Worm (Caenorhabditis elegans) whole organism, L2 larva: ENCODE data around the gene F42G2.2.
A peak's percentile ranks its signal among the peaks of the same experiment; 100 is the strongest.

Experiments used
- C34F6.9 ChIP-seq: fragments of 150-350 bp; optimal IDR thresholded peaks from 2 replicates; lab custom pipeline; 2014; ENCODE audit warnings: missing biosample characterization, missing genetic modification characterization
- R02D3.7 ChIP-seq: fragments of 150-350 bp; optimal IDR thresholded peaks from 2 replicates; lab custom pipeline; 2014; ENCODE audit warnings: missing biosample characterization, missing genetic modification characterization
- Y55F3AM.14 ChIP-seq: fragments of 200-800 bp; sonication (Bioruptor generic); optimal IDR thresholded peaks from 2 replicates; lab custom pipeline; 2018; ENCODE audit warnings: mild to moderate bottlenecking, missing genetic modification characterization, missing compliant biosample characterization
- ZK546.5 ChIP-seq: sonication (generic microtip); optimal IDR thresholded peaks from 2 replicates; lab custom pipeline; 2017; ENCODE audit warnings: missing biosample characterization, missing genetic modification characterization
- alr-1 ChIP-seq: fragments of 150-350 bp; optimal IDR thresholded peaks from 2 replicates; lab custom pipeline; 2014; ENCODE audit warnings: missing biosample characterization, missing genetic modification characterization
- aly-2 ChIP-seq: fragments of 150-350 bp; optimal IDR thresholded peaks from 2 replicates; lab custom pipeline; 2014; ENCODE audit warnings: missing biosample characterization, missing genetic modification characterization
- blmp-1 ChIP-seq: sonication (generic microtip); optimal IDR thresholded peaks from 2 replicates; lab custom pipeline; 2017; ENCODE audit warnings: missing genetic modification characterization, mild to moderate bottlenecking, missing compliant biosample characterization, antibody characterized with exemption, moderate library complexity; ENCODE audit not compliant: insufficient read depth
- ceh-16 ChIP-seq: fragments of 150-350 bp; optimal IDR thresholded peaks from 2 replicates; lab custom pipeline; 2014; ENCODE audit warnings: missing biosample characterization, missing genetic modification characterization
- ceh-82 ChIP-seq: fragments of 150-350 bp; optimal IDR thresholded peaks from 2 replicates; lab custom pipeline; 2014; ENCODE audit warnings: missing biosample characterization, missing genetic modification characterization
- crh-2 ChIP-seq: sonication (generic microtip); optimal IDR thresholded peaks from 2 replicates; lab custom pipeline; 2017; ENCODE audit warnings: missing biosample characterization, missing genetic modification characterization
- dmd-4 ChIP-seq: sonication (generic microtip); optimal IDR thresholded peaks from 2 replicates; lab custom pipeline; 2017; ENCODE audit warnings: missing biosample characterization, missing genetic modification characterization
- egl-27 ChIP-seq: sonication (generic microtip); optimal IDR thresholded peaks from 3 replicates; lab custom pipeline; 2017; ENCODE audit warnings: missing biosample characterization, missing genetic modification reagents, missing genetic modification characterization
- elt-1 ChIP-seq: fragments of 150-350 bp; optimal IDR thresholded peaks from 2 replicates; lab custom pipeline; 2014; ENCODE audit warnings: missing biosample characterization, missing genetic modification characterization
- elt-3 ChIP-seq: sonication (generic microtip); optimal IDR thresholded peaks from 2 replicates; lab custom pipeline; 2017; ENCODE audit warnings: missing biosample characterization, missing genetic modification characterization
- fos-1 ChIP-seq: fragments of 150-350 bp; optimal IDR thresholded peaks from 2 replicates; lab custom pipeline; 2014; ENCODE audit warnings: missing biosample characterization, missing genetic modification characterization
- lin-13 ChIP-seq: fragments of 150-350 bp; optimal IDR thresholded peaks from 2 replicates; lab custom pipeline; 2014; ENCODE audit warnings: missing biosample characterization, missing genetic modification reagents, missing genetic modification characterization
- lin-39 ChIP-seq: fragments of 150-350 bp; optimal IDR thresholded peaks from 2 replicates; lab custom pipeline; 2014; ENCODE audit warnings: missing biosample characterization, missing genetic modification reagents, missing genetic modification characterization
- lsy-2 ChIP-seq, 2 experiments: fragments of 150-350 bp in 1 of 2; sonication (generic microtip) in 1 of 2; optimal IDR thresholded peaks; 2 replicates each; lab custom pipeline; 2014 to 2017; ENCODE audit warnings: missing biosample characterization in 2 of 2, missing genetic modification characterization in 2 of 2
- mab-5 ChIP-seq: fragments of 150-350 bp; optimal IDR thresholded peaks from 2 replicates; lab custom pipeline; 2014; ENCODE audit warnings: missing biosample characterization, missing genetic modification characterization
- mbf-1 ChIP-seq: sonication (generic microtip); optimal IDR thresholded peaks from 2 replicates; lab custom pipeline; 2017; ENCODE audit warnings: missing biosample characterization, missing genetic modification characterization
- mdl-1 ChIP-seq, 2 experiments: fragments of 150-350 bp in 1 of 2; sonication (generic microtip) in 1 of 2; optimal IDR thresholded peaks; 2 replicates each; lab custom pipeline; 2017; ENCODE audit warnings: missing biosample characterization in 2 of 2, missing genetic modification characterization in 2 of 2
- nhr-10 ChIP-seq: sonication (generic microtip); optimal IDR thresholded peaks from 2 replicates; lab custom pipeline; 2017; ENCODE audit warnings: missing biosample characterization, missing genetic modification characterization
- nhr-11 ChIP-seq: fragments of 150-350 bp; optimal IDR thresholded peaks from 2 replicates; lab custom pipeline; 2014; ENCODE audit warnings: missing biosample characterization, missing genetic modification characterization
- nhr-129 ChIP-seq: fragments of 150-350 bp; optimal IDR thresholded peaks from 2 replicates; lab custom pipeline; 2014; ENCODE audit warnings: missing biosample characterization, missing genetic modification characterization
- nhr-21 ChIP-seq: fragments of 150-350 bp; optimal IDR thresholded peaks from 2 replicates; lab custom pipeline; 2014; ENCODE audit warnings: missing biosample characterization, missing genetic modification characterization
- nhr-23 ChIP-seq: fragments of 150-350 bp; optimal IDR thresholded peaks from 2 replicates; lab custom pipeline; 2014; ENCODE audit warnings: missing biosample characterization, missing genetic modification reagents, missing genetic modification characterization
- nhr-237 ChIP-seq: fragments of 150-350 bp; optimal IDR thresholded peaks from 2 replicates; lab custom pipeline; 2014; ENCODE audit warnings: missing biosample characterization, missing genetic modification characterization
- nhr-25 ChIP-seq: fragments of 150-350 bp; sonication (generic microtip); optimal IDR thresholded peaks from 3 replicates; lab custom pipeline; 2014; ENCODE audit warnings: missing biosample characterization, missing genetic modification characterization
- nhr-6 ChIP-seq: fragments of 150-350 bp; optimal IDR thresholded peaks from 2 replicates; lab custom pipeline; 2014; ENCODE audit warnings: missing biosample characterization, missing genetic modification characterization
- nhr-77 ChIP-seq: fragments of 150-350 bp; optimal IDR thresholded peaks from 2 replicates; lab custom pipeline; 2014; ENCODE audit warnings: missing biosample characterization, missing genetic modification characterization
- skn-1 ChIP-seq: sonication (generic microtip); optimal IDR thresholded peaks from 2 replicates; lab custom pipeline; 2017; ENCODE audit warnings: missing biosample characterization, missing genetic modification characterization
- sma-3 ChIP-seq: sonication (generic microtip); optimal IDR thresholded peaks from 2 replicates; lab custom pipeline; 2016; ENCODE audit warnings: missing genetic modification reagents, missing genetic modification characterization, missing compliant biosample characterization
- sma-9 ChIP-seq, 2 experiments: fragments of 150-350 bp in 1 of 2; sonication (generic microtip) in 1 of 2; optimal IDR thresholded peaks; 2 replicates each; lab custom pipeline; 2014 to 2016; ENCODE audit warnings: missing genetic modification characterization in 2 of 2, mild to moderate bottlenecking in 1 of 2, missing biosample characterization in 1 of 2, missing compliant biosample characterization in 1 of 2, missing genetic modification reagents in 1 of 2, moderate library complexity in 1 of 2
- unc-39 ChIP-seq: fragments of 150-350 bp; optimal IDR thresholded peaks from 2 replicates; lab custom pipeline; 2014; ENCODE audit warnings: missing biosample characterization, missing genetic modification characterization
- unc-62 ChIP-seq: fragments of 150-350 bp; optimal IDR thresholded peaks from 2 replicates; lab custom pipeline; 2014; ENCODE audit warnings: missing biosample characterization, missing genetic modification reagents, missing genetic modification characterization
- zag-1 ChIP-seq: fragments of 150-350 bp; optimal IDR thresholded peaks from 2 replicates; lab custom pipeline; 2014; ENCODE audit warnings: missing biosample characterization, missing genetic modification characterization
- ztf-4 ChIP-seq: fragments of 150-350 bp; optimal IDR thresholded peaks from 2 replicates; lab custom pipeline; 2014; ENCODE audit warnings: missing biosample characterization, missing genetic modification characterization

The F42G2.2 gene

ce11 chrII:2393821-2394220, 28.2 kb upstream of the F42G2.2 start, which contains the start of gene F16G10.11:
F16G10.11 (minus strand) TSS chrII:2393921.
- TF ChIP-seq sma-9 (GFP tag; optimal IDR thresholded peaks at IDR 0.05; lab: Kevin White, UChicago) (no peak), sma-9 (tag; optimal IDR thresholded peaks at IDR 0.05; lab: Kevin White, UChicago) (no peak), mbf-1 (tag; lab: Kevin White, UChicago) (no peak), dmd-4 (no peak), R02D3.7 (no peak), nhr-23 (tag; lab: Kevin White, UChicago) (no peak), nhr-25 (tag; lab: Kevin White, UChicago) (no peak)

DNA sequence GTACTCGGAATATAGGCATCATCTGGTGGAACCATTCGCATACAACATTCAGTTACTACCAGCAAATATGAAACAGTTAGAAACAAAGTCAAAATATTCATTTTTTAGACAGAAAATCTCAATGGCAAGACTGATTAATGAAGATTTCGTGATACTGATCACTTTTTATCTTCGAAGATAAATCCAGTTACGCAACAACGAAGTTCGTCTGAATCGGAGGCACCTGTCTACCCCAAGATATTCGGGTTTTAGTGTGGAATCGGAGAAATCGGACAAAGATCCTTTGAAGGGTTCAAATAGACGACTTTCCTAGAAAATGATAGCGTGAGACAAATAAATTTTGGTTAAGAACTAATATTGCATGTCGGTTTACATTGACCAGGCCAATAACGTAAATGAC, 26.1 kb upstream of the F42G2.2 start, which contains the start of gene F16G10.13:
TSS of gene F16G10.13 (minus strand) at position 101 of the 400 bp plus-strand sequence.
- TF ChIP-seq elt-3 = no peak
- no peak for TF ChIP-seq mab-5 (tag; lab: Kevin White, UChicago)
- TF ChIP-seq nhr-23 (tag; lab: Kevin White, UChicago) = no peak
- TF ChIP-seq unc-39 (tag; lab: Kevin White, UChicago) = no peak
- TF ChIP-seq nhr-25 (tag; lab: Kevin White, UChicago) = no peak
- no peak for TF ChIP-seq aly-2 (tag; lab: Kevin White, UChicago)
- TF ChIP-seq C34F6.9 (tag; lab: Kevin White, UChicago) = no peak

ce11 chrII:2398884-2399283, 23.1 kb upstream of the F42G2.2 start, which contains the start of gene F16G10.14:
F16G10.14 (minus strand) TSS chrII:2398984.
- no peak for TF ChIP-seq skn-1 (tag; lab: Kevin White, UChicago)
- no peak for TF ChIP-seq elt-1 (tag; lab: Kevin White, UChicago)
- no peak for TF ChIP-seq ceh-16
- no peak for TF ChIP-seq nhr-25 (tag; lab: Kevin White, UChicago)
- TF ChIP-seq unc-39 (tag; lab: Kevin White, UChicago) = no peak
- no peak for TF ChIP-seq elt-3
- TF ChIP-seq ztf-4 (tag; lab: Kevin White, UChicago) = no peak
- TF ChIP-seq ceh-82 (tag; lab: Kevin White, UChicago) = no peak
- TF ChIP-seq mbf-1 (tag; lab: Kevin White, UChicago) = no peak
- TF ChIP-seq lin-39 (tag; lab: Kevin White, UChicago) = no peak
- no peak for TF ChIP-seq lsy-2 (tag; optimal IDR thresholded peaks at IDR 0.05; lab: Kevin White, UChicago)
- no peak for TF ChIP-seq zag-1
- TF ChIP-seq nhr-6 (tag; lab: Kevin White, UChicago) = no peak
- no peak for TF ChIP-seq Y55F3AM.14 (GFP tag; lab: Kevin White, UChicago)
- no peak for TF ChIP-seq egl-27 (tag; lab: Kevin White, UChicago)
- TF ChIP-seq aly-2 (tag; lab: Kevin White, UChicago) = no peak

DNA sequence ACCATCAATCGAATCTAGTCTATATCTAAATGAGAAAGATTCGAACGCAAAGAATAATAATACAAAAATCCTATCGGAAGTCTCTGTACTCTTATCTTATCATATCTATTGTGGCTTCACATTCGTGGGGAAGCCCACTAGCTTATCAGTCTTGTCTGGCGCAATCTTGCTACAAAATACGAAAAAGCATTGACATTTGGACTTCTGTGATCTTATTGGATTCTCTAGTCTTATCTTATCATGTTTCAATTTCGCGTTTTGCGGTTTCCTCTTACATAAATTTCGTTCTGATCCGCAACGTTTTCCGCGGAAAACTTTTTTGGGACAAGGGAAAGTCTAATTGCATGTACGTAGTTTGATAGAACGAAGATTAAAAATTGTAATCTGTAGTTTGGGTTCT, 22.2 kb upstream of the F42G2.2 start:
- TF ChIP-seq skn-1 (tag; lab: Kevin White, UChicago) (no peak), fos-1 (no peak), nhr-21 (tag; lab: Kevin White, UChicago) (peak; percentile 77), crh-2 (tag; lab: Kevin White, UChicago) (no peak)
- TF ChIP-seq, all 48 proteins: peak for 1

DNA sequence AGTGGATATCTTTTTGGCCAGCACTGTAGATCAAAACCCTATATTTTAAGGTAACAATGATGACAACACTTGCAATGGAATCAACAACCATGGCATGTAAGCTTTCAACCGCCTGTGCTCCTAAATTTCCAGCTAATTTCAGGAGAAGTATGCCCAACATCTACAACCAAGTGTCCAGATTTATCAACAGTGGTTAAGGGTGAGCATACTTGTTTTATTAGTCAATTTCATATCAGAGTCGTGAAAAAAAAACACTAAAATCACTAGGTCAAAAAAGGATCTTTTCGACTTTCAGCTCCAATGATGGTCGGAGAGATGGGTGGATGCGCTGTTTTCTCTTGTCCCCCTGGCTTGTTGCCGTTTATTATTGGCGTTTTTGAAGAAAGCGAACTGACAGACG, 18.0 kb upstream of the F42G2.2 start, which contains the start of gene F16G10.1:
TSS of gene F16G10.1 (plus strand) at position 301 of the 400 bp plus-strand sequence.
- TF ChIP-seq lin-39 (tag; lab: Kevin White, UChicago) (no peak), crh-2 (tag; lab: Kevin White, UChicago) (no peak), nhr-77 (tag; lab: Kevin White, UChicago) (no peak), blmp-1 (tag; lab: Kevin White, UChicago) (no peak)

- no peak for TF ChIP-seq C34F6.9 (tag; lab: Kevin White, UChicago)
- TF ChIP-seq nhr-77 (tag; lab: Kevin White, UChicago) = no peak
- no peak for TF ChIP-seq crh-2 (tag; lab: Kevin White, UChicago)
- TF ChIP-seq lin-13 (GFP tag; lab: Kevin White, UChicago) = no peak
- no peak for TF ChIP-seq nhr-237
- no peak for TF ChIP-seq sma-9 (GFP tag; optimal IDR thresholded peaks at IDR 0.05; lab: Kevin White, UChicago)
- no peak for TF ChIP-seq sma-9 (tag; optimal IDR thresholded peaks at IDR 0.05; lab: Kevin White, UChicago)
- no peak for TF ChIP-seq sma-3 (GFP tag; lab: Kevin White, UChicago)
- TF ChIP-seq R02D3.7 = no peak
- TF ChIP-seq skn-1 (tag; lab: Kevin White, UChicago) = no peak
- TF ChIP-seq mdl-1 (tag; optimal IDR thresholded peaks at IDR 0.05; lab: Kevin White, UChicago) = no peak
- no peak for TF ChIP-seq unc-62 (GFP tag; lab: Kevin White, UChicago)
- no peak for TF ChIP-seq alr-1 (tag; lab: Kevin White, UChicago)
- no peak for TF ChIP-seq nhr-10 (tag; lab: Kevin White, UChicago)
- no peak for TF ChIP-seq elt-1 (tag; lab: Kevin White, UChicago)
- TF ChIP-seq aly-2 (tag; lab: Kevin White, UChicago) = no peak
- no peak for TF ChIP-seq lin-39 (tag; lab: Kevin White, UChicago)
- no peak for TF ChIP-seq nhr-11 (tag; lab: Kevin White, UChicago)
- no peak for TF ChIP-seq blmp-1 (tag; lab: Kevin White, UChicago)
- no peak for TF ChIP-seq ZK546.5 (tag; lab: Kevin White, UChicago)
- no peak for TF ChIP-seq nhr-129 (tag; lab: Kevin White, UChicago)
Observed at ce11 chrII:2411093-2411492, 10.9 kb upstream of the F42G2.2 start.
